Worm (Caenorhabditis elegans) whole organism, L3 larva: ENCODE results near the gene F09C6.13.

Experiments
- R02D3.7 ChIP-seq: fragments of 150-350 bp; optimal IDR thresholded peaks from 2 replicates; lab custom pipeline; 2014; ENCODE audit warnings: missing biosample characterization, missing genetic modification characterization
- fos-1 ChIP-seq: fragments of 150-350 bp; optimal IDR thresholded peaks from 2 replicates; lab custom pipeline; 2014; ENCODE audit warnings: missing biosample characterization, missing genetic modification characterization
- jun-1 ChIP-seq: fragments of 150-350 bp; optimal IDR thresholded peaks from 2 replicates; lab custom pipeline; 2014; ENCODE audit warnings: missing biosample characterization, missing genetic modification reagents, missing genetic modification characterization
- lin-15B ChIP-seq: fragments of 150-350 bp; optimal IDR thresholded peaks from 2 replicates; lab custom pipeline; 2014; ENCODE audit warnings: missing biosample characterization, missing genetic modification characterization
- mdl-1 ChIP-seq: fragments of 150-350 bp; optimal IDR thresholded peaks from 2 replicates; lab custom pipeline; 2014; ENCODE audit warnings: missing biosample characterization, missing genetic modification characterization
- mml-1 ChIP-seq: fragments of 150-350 bp; sonication (generic microtip); optimal IDR thresholded peaks from 3 replicates; lab custom pipeline; 2014; ENCODE audit warnings: missing biosample characterization, missing genetic modification characterization
- nhr-11 ChIP-seq: fragments of 150-350 bp; optimal IDR thresholded peaks from 2 replicates; lab custom pipeline; 2014; ENCODE audit warnings: missing biosample characterization, missing genetic modification characterization
- nhr-237 ChIP-seq: fragments of 150-350 bp; optimal IDR thresholded peaks from 2 replicates; lab custom pipeline; 2014; ENCODE audit warnings: missing biosample characterization, missing genetic modification characterization
- nhr-25 ChIP-seq: sonication (generic microtip); optimal IDR thresholded peaks from 2 replicates; lab custom pipeline; 2017; ENCODE audit warnings: missing biosample characterization, missing genetic modification characterization
- nhr-76 ChIP-seq: fragments of 150-350 bp; sonication (generic microtip); optimal IDR thresholded peaks from 5 replicates; lab custom pipeline; 2014; ENCODE audit warnings: missing biosample characterization, missing genetic modification characterization
- pqm-1 ChIP-seq: fragments of 150-350 bp; optimal IDR thresholded peaks from 2 replicates; lab custom pipeline; 2017; ENCODE audit warnings: missing biosample characterization, missing genetic modification characterization, inconsistent platforms
- sea-2 ChIP-seq: fragments of 150-350 bp; sonication (generic microtip); optimal IDR thresholded peaks from 4 replicates; lab custom pipeline; 2014; ENCODE audit warnings: missing biosample characterization, missing genetic modification reagents, missing genetic modification characterization
- skn-1 ChIP-seq: fragments of 150-350 bp; optimal IDR thresholded peaks from 2 replicates; lab custom pipeline; 2014; ENCODE audit warnings: missing biosample characterization, missing genetic modification characterization
- unc-39 ChIP-seq: sonication (generic microtip); optimal IDR thresholded peaks from 4 replicates; lab custom pipeline; 2017; ENCODE audit warnings: missing biosample characterization, missing genetic modification characterization

- TF ChIP-seq nhr-11 = no peak
- no peak for TF ChIP-seq nhr-25
- TF ChIP-seq mdl-1 = no peak
- no peak for TF ChIP-seq skn-1 (tag; lab: Kevin White, UChicago)
- TF ChIP-seq unc-39 (tag; lab: Kevin White, UChicago) = no peak
- TF ChIP-seq lin-15B (tag; lab: Kevin White, UChicago) = no peak
- TF ChIP-seq R02D3.7 (tag; lab: Kevin White, UChicago) = no peak
- no peak for TF ChIP-seq nhr-237 (tag; lab: Kevin White, UChicago)
- no peak for TF ChIP-seq nhr-76 (tag; lab: Kevin White, UChicago)
- TF ChIP-seq mml-1 = no peak
- no peak for TF ChIP-seq sea-2 (GFP tag; lab: Kevin White, UChicago)
- TF ChIP-seq fos-1 (tag; lab: Kevin White, UChicago) = no peak
- no peak for TF ChIP-seq pqm-1 (tag; lab: Kevin White, UChicago)
- no peak for TF ChIP-seq jun-1 (tag; lab: Kevin White, UChicago)
Measured at ce11 chrV:16909871-16910270, 25.0 kb downstream of the F09C6.13 start, which contains the start of gene F09C6.16.
